Worm (Caenorhabditis elegans) whole organism, late embryonic: ENCODE measurements around the gene kvs-1.

Experiments used
- ceh-2 ChIP-seq: sonication (generic microtip); optimal IDR thresholded peaks from 2 replicates; lab custom pipeline; 2016; ENCODE audit warnings: missing genotype, missing genetic modification characterization, missing compliant biosample characterization
- hlh-15 ChIP-seq: sonication (generic microtip); optimal IDR thresholded peaks from 2 replicates; lab custom pipeline; 2016; ENCODE audit warnings: missing genetic modification characterization, missing compliant biosample characterization
- hlh-8 ChIP-seq: sonication (generic microtip); optimal IDR thresholded peaks from 2 replicates; lab custom pipeline; 2016; ENCODE audit warnings: missing genotype, missing genetic modification characterization, missing compliant biosample characterization
- lin-11 ChIP-seq: fragments of 200-800 bp; sonication (Bioruptor generic); optimal IDR thresholded peaks from 2 replicates; lab custom pipeline; 2018; ENCODE audit warnings: mild to moderate bottlenecking, missing genetic modification characterization, missing compliant biosample characterization
- nfya-1 ChIP-seq: sonication (generic microtip); optimal IDR thresholded peaks from 2 replicates; lab custom pipeline; 2017; ENCODE audit warnings: missing genetic modification characterization, mild to moderate bottlenecking, missing compliant biosample characterization, antibody characterized with exemption, moderate library complexity
- sox-4 ChIP-seq: sonication (generic microtip); optimal IDR thresholded peaks from 2 replicates; lab custom pipeline; 2017; ENCODE audit warnings: mild to moderate bottlenecking, missing genetic modification characterization, inconsistent platforms, missing compliant biosample characterization
- unc-55 ChIP-seq: sonication (generic microtip); optimal IDR thresholded peaks from 2 replicates; lab custom pipeline; 2017; ENCODE audit warnings: missing biosample characterization, missing genetic modification reagents, missing genetic modification characterization
- unc-86 ChIP-seq: sonication (generic microtip); optimal IDR thresholded peaks from 2 replicates; lab custom pipeline; 2016; ENCODE audit warnings: missing genetic modification characterization, missing compliant biosample characterization

ce11 chrX:7707031-7707430 is at the start of gene kvs-1:
- TF ChIP-seq lin-11 (no peak), nfya-1 (tag; lab: Kevin White, UChicago) (no peak), sox-4 (no peak), unc-86 (no peak), ceh-2 (tag; lab: Kevin White, UChicago) (no peak), unc-55 (GFP tag; lab: Kevin White, UChicago) (no peak), hlh-15 (no peak), hlh-8 (no peak)
